Fruit fly (Drosophila melanogaster) whole organism, embryonic: ENCODE data around the gene CG5805.

Experiments
- Adf1 ChIP-seq: fragments of 200-800 bp; sonication (Bioruptor generic); IDR thresholded peaks from 2 replicates; pipeline ENCODE4 v1.3.6; 2022; ENCODE audit warnings: missing biosample characterization, missing genetic modification characterization
- Awh ChIP-seq: fragments of 200-800 bp; sonication (Bioruptor generic); IDR thresholded peaks from 2 replicates; pipeline ENCODE4, ENCODE4 v1.3.6; 2022; ENCODE audit warnings: missing biosample characterization, missing genetic modification characterization
- CG1024 ChIP-seq: fragments of 200-800 bp; sonication (Bioruptor generic); IDR thresholded peaks from 2 replicates; pipeline ENCODE4 v1.3.6; 2022; ENCODE audit warnings: missing biosample characterization, missing genetic modification characterization
- CG10959 ChIP-seq: fragments of 200-800 bp; sonication (Bioruptor generic); IDR thresholded peaks from 2 replicates; pipeline ENCODE4 v1.3.6; 2022; ENCODE audit warnings: missing biosample characterization, missing genetic modification characterization
- CG11398 ChIP-seq: fragments of 200-800 bp; sonication (Bioruptor generic); optimal IDR thresholded peaks from 2 replicates; lab custom pipeline; 2016; ENCODE audit warnings: missing biosample characterization, missing genetic modification characterization
- CG11723 ChIP-seq: fragments of 200-800 bp; sonication (Bioruptor generic); optimal IDR thresholded peaks from 2 replicates; lab custom pipeline; 2017; ENCODE audit warnings: missing biosample characterization, mild to moderate bottlenecking, missing genetic modification characterization
- CG17359 ChIP-seq: fragments of 200-800 bp; sonication (Bioruptor generic); optimal IDR thresholded peaks from 3 replicates; lab custom pipeline; 2018; ENCODE audit warnings: missing biosample characterization, mild to moderate bottlenecking, missing genetic modification characterization, moderate library complexity
- CG18619 ChIP-seq: fragments of 200-800 bp; sonication (Bioruptor generic); optimal IDR thresholded peaks from 3 replicates; lab custom pipeline; 2017; ENCODE audit warnings: missing biosample characterization, mild to moderate bottlenecking, missing genetic modification characterization
- CG2120 ChIP-seq: fragments of 200-800 bp; sonication (Bioruptor generic); optimal IDR thresholded peaks from 3 replicates; lab custom pipeline; 2016; ENCODE audit warnings: missing biosample characterization, missing genetic modification characterization
- CG2875 ChIP-seq: fragments of 200-800 bp; sonication (Bioruptor generic); optimal IDR thresholded peaks from 2 replicates; lab custom pipeline; 2017; ENCODE audit warnings: missing biosample characterization, mild to moderate bottlenecking, missing genetic modification characterization, missing genetic modification reagents
- CG30020 ChIP-seq: fragments of 200-800 bp; optimal IDR thresholded peaks from 2 replicates; lab custom pipeline; 2019; ENCODE audit warnings: missing biosample characterization, mild to moderate bottlenecking, missing genetic modification characterization, moderate library complexity
- CG31224 ChIP-seq: fragments of 200-800 bp; sonication (Bioruptor generic); IDR thresholded peaks from 2 replicates; pipeline ENCODE4 v1.3.6; 2022; ENCODE audit warnings: missing biosample characterization, missing genetic modification characterization
- CG31388 ChIP-seq: fragments of 200-800 bp; sonication (Bioruptor generic); optimal IDR thresholded peaks from 2 replicates; lab custom pipeline; 2016; ENCODE audit warnings: missing biosample characterization, missing genetic modification characterization
- CG32767 ChIP-seq: fragments of 200-800 bp; sonication (Bioruptor generic); IDR thresholded peaks from 2 replicates; pipeline ENCODE4 v1.3.6; 2022; ENCODE audit warnings: missing biosample characterization, missing genetic modification characterization
- CG3407 ChIP-seq: fragments of 200-800 bp; sonication (Bioruptor generic); optimal IDR thresholded peaks from 2 replicates; lab custom pipeline; 2018; ENCODE audit warnings: missing biosample characterization, mild to moderate bottlenecking, missing genetic modification characterization
- CG34224 ChIP-seq: fragments of 200-800 bp; sonication (Bioruptor generic); IDR thresholded peaks from 3 replicates; pipeline ENCODE4 v1.3.6; 2022; ENCODE audit warnings: missing biosample characterization, missing genetic modification characterization; ENCODE audit not compliant: partially characterized antibody
- CG3726 ChIP-seq: fragments of 200-800 bp; sonication (Bioruptor generic); IDR thresholded peaks from 3 replicates; pipeline ENCODE4, ENCODE4 v1.3.6; 2022; ENCODE audit warnings: missing biosample characterization, missing genetic modification characterization
- CG3847 ChIP-seq: fragments of 200-800 bp; sonication (Bioruptor generic); IDR thresholded peaks from 2 replicates; pipeline ENCODE4 v1.3.6; 2022; ENCODE audit warnings: missing biosample characterization, missing genetic modification characterization
- CG43689 ChIP-seq: fragments of 200-800 bp; sonication (Bioruptor generic); IDR thresholded peaks from 2 replicates; pipeline ENCODE4 v1.3.6; 2022; ENCODE audit warnings: missing biosample characterization, missing genetic modification characterization
- CG6175 ChIP-seq: fragments of 200-800 bp; sonication (Bioruptor generic); IDR thresholded peaks from 3 replicates; pipeline ENCODE4 v1.3.6; 2022; ENCODE audit warnings: missing biosample characterization, missing genetic modification characterization
- CG7839 ChIP-seq: fragments of 200-800 bp; sonication (Bioruptor generic); optimal IDR thresholded peaks from 3 replicates; lab custom pipeline; 2018; ENCODE audit warnings: missing biosample characterization, mild to moderate bottlenecking, missing genetic modification characterization, moderate library complexity
- CG8388 ChIP-seq: fragments of 200-800 bp; sonication (Bioruptor generic); optimal IDR thresholded peaks from 2 replicates; lab custom pipeline; 2019; ENCODE audit warnings: missing biosample characterization, mild to moderate bottlenecking, missing genetic modification characterization, moderate library complexity
- D ChIP-seq, 2 experiments: fragments of 200-800 bp in 1 of 2; fragments of >200 bp in 1 of 2; sonication (Bioruptor generic) in 1 of 2; optimal IDR thresholded peaks; 2 replicates in 1 of 2; 3 replicates in 1 of 2; lab custom pipeline; 2017; ENCODE audit warnings: mild to moderate bottlenecking in 1 of 2, missing biosample characterization in 1 of 2, missing genetic modification characterization in 1 of 2, missing genetic modification reagents in 1 of 2
- Dip2 ChIP-seq: fragments of 200-800 bp; sonication (Bioruptor generic); IDR thresholded peaks from 2 replicates; pipeline ENCODE4 v1.3.6; 2022; ENCODE audit warnings: missing biosample characterization, missing genetic modification characterization
- HHEX ChIP-seq: fragments of 200-800 bp; sonication (Bioruptor generic); optimal IDR thresholded peaks from 3 replicates; lab custom pipeline; 2017; ENCODE audit warnings: missing biosample characterization, mild to moderate bottlenecking, missing genetic modification characterization, missing genetic modification reagents
- HLHmδ ChIP-seq: fragments of 200-800 bp; sonication (Bioruptor generic); optimal IDR thresholded peaks from 2 replicates; lab custom pipeline; 2018; ENCODE audit warnings: missing biosample characterization, mild to moderate bottlenecking, missing genetic modification characterization, moderate library complexity
- Hey ChIP-seq: fragments of 200-800 bp; sonication (Bioruptor generic); optimal IDR thresholded peaks from 3 replicates; lab custom pipeline; 2018; ENCODE audit warnings: missing biosample characterization, mild to moderate bottlenecking, missing genetic modification characterization
- MBD-R2 ChIP-seq: fragments of 200-800 bp; sonication (Bioruptor generic); IDR thresholded peaks from 2 replicates; pipeline ENCODE4 v1.3.6; 2022; ENCODE audit warnings: missing biosample characterization, missing genetic modification characterization
- Oli ChIP-seq: fragments of 200-800 bp; sonication (Bioruptor generic); optimal IDR thresholded peaks from 2 replicates; lab custom pipeline; 2018; ENCODE audit warnings: missing biosample characterization, mild to moderate bottlenecking, missing genetic modification characterization, moderate library complexity
- Vsx1 ChIP-seq: fragments of 200-800 bp; sonication (Bioruptor generic); optimal IDR thresholded peaks from 2 replicates; lab custom pipeline; 2017; ENCODE audit warnings: missing biosample characterization, mild to moderate bottlenecking, missing genetic modification characterization, missing genetic modification reagents
- Xrp1 ChIP-seq: fragments of 200-800 bp; sonication (Bioruptor generic); IDR thresholded peaks from 2 replicates; pipeline ENCODE4 v1.3.6; 2022; ENCODE audit warnings: missing biosample characterization, missing genetic modification characterization
- ab ChIP-seq: fragments of 200-800 bp; sonication (Bioruptor generic); optimal IDR thresholded peaks from 2 replicates; lab custom pipeline; 2016; ENCODE audit warnings: missing biosample characterization, missing genetic modification characterization
- caup ChIP-seq: fragments of 200-800 bp; sonication (Bioruptor generic); optimal IDR thresholded peaks from 3 replicates; lab custom pipeline; 2017; ENCODE audit warnings: missing biosample characterization, mild to moderate bottlenecking, missing genetic modification characterization, moderate library complexity; ENCODE audit not compliant: severe bottlenecking
- da ChIP-seq: fragments of 200-800 bp; sonication (Bioruptor generic); optimal IDR thresholded peaks from 2 replicates; lab custom pipeline; 2016; ENCODE audit warnings: missing biosample characterization, missing genetic modification characterization
- dati ChIP-seq: fragments of 200-800 bp; sonication (Bioruptor generic); IDR thresholded peaks from 2 replicates; pipeline ENCODE4 v1.3.6; 2022; ENCODE audit warnings: missing biosample characterization, missing genetic modification characterization
- dmrt99B ChIP-seq: fragments of 200-800 bp; sonication (Bioruptor generic); optimal IDR thresholded peaks from 2 replicates; lab custom pipeline; 2018; ENCODE audit warnings: missing biosample characterization, mild to moderate bottlenecking, missing genetic modification characterization, moderate library complexity
- eyg ChIP-seq: fragments of 200-800 bp; sonication (Bioruptor generic); optimal IDR thresholded peaks from 3 replicates; lab custom pipeline; 2016; ENCODE audit warnings: missing biosample characterization, missing genetic modification characterization
- hkb ChIP-seq, 2 experiments: fragments of 200-800 bp in 1 of 2; fragments of >200 bp in 1 of 2; sonication (Bioruptor generic) in 1 of 2; IDR thresholded peaks in 1 of 2; optimal IDR thresholded peaks in 1 of 2; 2 replicates each; pipeline versions ENCODE4 v1.3.6 to Lab custom; 2017 to 2022; ENCODE audit warnings: missing biosample characterization in 1 of 2, missing genetic modification characterization in 1 of 2
- nmo ChIP-seq: fragments of 200-800 bp; sonication (Bioruptor generic); optimal IDR thresholded peaks from 2 replicates; lab custom pipeline; 2018; ENCODE audit warnings: missing biosample characterization, mild to moderate bottlenecking, missing genetic modification characterization, moderate library complexity
- nom ChIP-seq: fragments of 200-800 bp; sonication (Bioruptor generic); optimal IDR thresholded peaks from 2 replicates; lab custom pipeline; 2017; ENCODE audit warnings: missing biosample characterization, missing genetic modification characterization, mild to moderate bottlenecking, moderate library complexity, missing genetic modification reagents
- odd ChIP-seq: fragments of 200-800 bp; sonication (Bioruptor generic); optimal IDR thresholded peaks from 2 replicates; lab custom pipeline; 2017; ENCODE audit warnings: missing biosample characterization, mild to moderate bottlenecking, missing genetic modification characterization
- onecut ChIP-seq: fragments of 200-800 bp; sonication (Bioruptor generic); IDR thresholded peaks from 2 replicates; pipeline ENCODE4 v1.3.6; 2022; ENCODE audit warnings: missing biosample characterization, missing genetic modification characterization
- org-1 ChIP-seq: fragments of 200-800 bp; sonication (Bioruptor generic); optimal IDR thresholded peaks from 2 replicates; lab custom pipeline; 2017; ENCODE audit warnings: missing biosample characterization, missing genetic modification characterization
- p53 ChIP-seq: fragments of 200-800 bp; sonication (Bioruptor generic); optimal IDR thresholded peaks from 2 replicates; lab custom pipeline; 2016; ENCODE audit warnings: missing biosample characterization, missing genetic modification characterization
- phol ChIP-seq: fragments of 200-800 bp; sonication (Bioruptor generic); optimal IDR thresholded peaks from 3 replicates; lab custom pipeline; 2018; ENCODE audit warnings: missing biosample characterization, mild to moderate bottlenecking, missing genetic modification characterization, moderate library complexity
- pnt ChIP-seq: fragments of 200-800 bp; sonication (Bioruptor generic); optimal IDR thresholded peaks from 3 replicates; lab custom pipeline; 2016; ENCODE audit warnings: missing biosample characterization, missing genetic modification characterization
- schlank ChIP-seq: fragments of 200-800 bp; sonication (Bioruptor generic); optimal IDR thresholded peaks from 2 replicates; lab custom pipeline; 2018; ENCODE audit warnings: missing biosample characterization, mild to moderate bottlenecking, missing genetic modification characterization
- sim ChIP-seq: fragments of 200-800 bp; sonication (Bioruptor generic); IDR thresholded peaks from 2 replicates; pipeline ENCODE4 v1.3.6; 2022; ENCODE audit warnings: missing biosample characterization, missing genetic modification characterization
- sqz ChIP-seq: fragments of 200-800 bp; sonication (Bioruptor generic); optimal IDR thresholded peaks from 3 replicates; lab custom pipeline; 2018; ENCODE audit warnings: missing biosample characterization, mild to moderate bottlenecking, missing genetic modification characterization
- toy ChIP-seq: fragments of 200-800 bp; sonication (Bioruptor generic); IDR thresholded peaks from 2 replicates; pipeline ENCODE4 v1.3.6; 2022; ENCODE audit warnings: missing biosample characterization, missing genetic modification characterization

Gene CG5805

dm6 chr3R:24753561-24754027 lies 33.6 kb downstream of the CG5805 start, which contains the start of gene asp (continued):
- peak; percentile 25; the same call in 1 of the 2 replicates for TF ChIP-seq MBD-R2 (GFP tag; lab: Robert Waterston, UW)
- TF ChIP-seq p53 (GFP tag; lab: Kevin White, UChicago): no peak
- TF ChIP-seq pnt (GFP tag; lab: Kevin White, UChicago): no peak
- no peak for TF ChIP-seq Adf1 (GFP tag; lab: Robert Waterston, UW)
- no peak for TF ChIP-seq CG6175 (GFP tag; lab: Robert Waterston, UW)
- no peak for TF ChIP-seq CG7839 (tag; lab: Kevin White, UChicago)
- no peak for TF ChIP-seq CG31224
- TF ChIP-seq CG18619 (GFP tag; lab: Kevin White, UChicago): no peak
- TF ChIP-seq CG17359: no peak
- TF ChIP-seq ab (GFP tag; lab: Kevin White, UChicago): no peak
- no peak for TF ChIP-seq onecut (GFP tag; lab: Robert Waterston, UW)
- no peak for TF ChIP-seq CG10959 (GFP tag; lab: Robert Waterston, UW)
- TF ChIP-seq eyg: no peak
- no peak for TF ChIP-seq CG2120 (GFP tag; lab: Kevin White, UChicago)
- no peak for TF ChIP-seq D (optimal IDR thresholded peaks at IDR 0.05; lab: Kevin White, UChicago)
- TF ChIP-seq D (GFP tag; optimal IDR thresholded peaks at IDR 0.05; lab: Kevin White, UChicago): no peak
- TF ChIP-seq CG2875 (GFP tag; lab: Kevin White, UChicago): no peak
- TF ChIP-seq CG11398: no peak
- TF ChIP-seq CG11723 (GFP tag; lab: Kevin White, UChicago): no peak
- no peak for TF ChIP-seq hkb (optimal IDR thresholded peaks at IDR 0.05; lab: Kevin White, UChicago)
- TF ChIP-seq hkb (GFP tag; IDR thresholded peaks at IDR 0.05; lab: Robert Waterston, UW): no peak
- TF ChIP-seq CG31388 (GFP tag; lab: Kevin White, UChicago): no peak
- TF ChIP-seq toy: no peak
- no peak for TF ChIP-seq Dip2
- TF ChIP-seq sqz (GFP tag; lab: Kevin White, UChicago): no peak
- TF ChIP-seq Xrp1 (GFP tag; lab: Robert Waterston, UW): 0 out of 2 replicates have a peak, but pooled peaks have one; percentile 11
- TF ChIP-seq Oli: no peak
- TF ChIP-seq dmrt99B (tag; lab: Kevin White, UChicago): no peak
- TF ChIP-seq Vsx1 (GFP tag; lab: Kevin White, UChicago): no peak
- TF ChIP-seq CG43689 (GFP tag; lab: Robert Waterston, UW): no peak
- no peak for TF ChIP-seq nom (GFP tag; lab: Kevin White, UChicago)
- peak; percentile 54 for TF ChIP-seq nmo
- TF ChIP-seq CG30020: no peak
- TF ChIP-seq CG3847 (GFP tag; lab: Robert Waterston, UW): peak; percentile 39; the same call in 1 of the 2 replicates
- peak; percentile 57 for TF ChIP-seq phol (tag; lab: Kevin White, UChicago)
- TF ChIP-seq CG3407 (GFP tag; lab: Kevin White, UChicago): no peak
- peak; percentile 86 for TF ChIP-seq CG34224
- TF ChIP-seq CG1024 (GFP tag; lab: Robert Waterston, UW): 0 out of 2 replicates have a peak, but pooled peaks have one; percentile 14
- TF ChIP-seq odd (GFP tag; lab: Kevin White, UChicago): no peak
- TF ChIP-seq sim (GFP tag; lab: Robert Waterston, UW): no peak
- TF ChIP-seq org-1 (GFP tag; lab: Kevin White, UChicago): no peak
- no peak for TF ChIP-seq Hey
- TF ChIP-seq caup (GFP tag; lab: Kevin White, UChicago): no peak
- TF ChIP-seq CG8388: no peak
- TF ChIP-seq CG32767 (GFP tag; lab: Robert Waterston, UW): no peak
- TF ChIP-seq dati: no peak
- no peak for TF ChIP-seq CG3726 (GFP tag; lab: Robert Waterston, UW)
- TF ChIP-seq da: no peak
- no peak for TF ChIP-seq Awh (GFP tag; lab: Robert Waterston, UW)
- no peak for TF ChIP-seq HLHmδ (GFP tag; lab: Kevin White, UChicago)
- TF ChIP-seq HHEX (GFP tag; lab: Kevin White, UChicago): no peak
- no peak for TF ChIP-seq schlank (tag; lab: Kevin White, UChicago)
